Fruit fly (Drosophila melanogaster) whole organism, prepupa: Measurements from ENCODE around the gene Rab11.

Experiments
- Blimp-1 ChIP-seq: fragments of 200-800 bp; sonication (Bioruptor generic); optimal IDR thresholded peaks from 3 replicates; lab custom pipeline; 2017; ENCODE audit warnings: missing biosample characterization, missing genetic modification characterization, mild to moderate bottlenecking, moderate library complexity, missing genetic modification reagents
- CG10631 ChIP-seq: fragments of 200-800 bp; sonication (Bioruptor generic); optimal IDR thresholded peaks from 2 replicates; lab custom pipeline; 2016; ENCODE audit warnings: missing biosample characterization, missing genetic modification characterization
- CG10669 ChIP-seq: fragments of 200-800 bp; sonication (Bioruptor generic); optimal IDR thresholded peaks from 3 replicates; lab custom pipeline; 2018; ENCODE audit warnings: missing biosample characterization, mild to moderate bottlenecking, missing genetic modification characterization, moderate library complexity
- CG11294 ChIP-seq: fragments of 200-800 bp; sonication (Bioruptor generic); IDR thresholded peaks from 2 replicates; pipeline ENCODE4 v1.3.6; 2022; ENCODE audit warnings: missing biosample characterization, missing genetic modification characterization
- CG11902 ChIP-seq: fragments of 200-800 bp; sonication (Bioruptor generic); optimal IDR thresholded peaks from 3 replicates; lab custom pipeline; 2016; ENCODE audit warnings: missing biosample characterization, missing genetic modification characterization
- CG15336 ChIP-seq: fragments of 200-800 bp; sonication (Bioruptor generic); IDR thresholded peaks from 2 replicates; pipeline ENCODE4 v1.3.6; 2022; ENCODE audit warnings: missing biosample characterization, missing genetic modification characterization
- CG1621 ChIP-seq: fragments of 200-800 bp; sonication (Bioruptor generic); optimal IDR thresholded peaks from 3 replicates; lab custom pipeline; 2018; ENCODE audit warnings: missing biosample characterization, mild to moderate bottlenecking, missing genetic modification characterization
- CG31627 ChIP-seq: fragments of 200-800 bp; sonication (Bioruptor generic); optimal IDR thresholded peaks from 3 replicates; lab custom pipeline; 2016; ENCODE audit warnings: missing biosample characterization, missing genetic modification characterization
- CG32006 ChIP-seq: fragments of 200-800 bp; sonication (Bioruptor generic); optimal IDR thresholded peaks from 3 replicates; lab custom pipeline; 2017; ENCODE audit warnings: missing biosample characterization, mild to moderate bottlenecking, missing genetic modification characterization
- CG34406 ChIP-seq: fragments of 200-800 bp; sonication (Bioruptor generic); optimal IDR thresholded peaks from 3 replicates; lab custom pipeline; 2016; ENCODE audit warnings: missing biosample characterization, missing genetic modification characterization
- CG3919 ChIP-seq: fragments of 200-800 bp; sonication (Bioruptor generic); optimal IDR thresholded peaks from 3 replicates; lab custom pipeline; 2016; ENCODE audit warnings: missing biosample characterization, missing genetic modification characterization
- CG4318 ChIP-seq: fragments of 200-800 bp; sonication (Bioruptor generic); optimal IDR thresholded peaks from 3 replicates; lab custom pipeline; 2017; ENCODE audit warnings: missing biosample characterization, mild to moderate bottlenecking, missing genetic modification characterization
- CG6163 ChIP-seq: fragments of 200-800 bp; sonication (Bioruptor generic); IDR thresholded peaks from 3 replicates; pipeline ENCODE4 v1.3.6; 2022; ENCODE audit warnings: missing biosample characterization, missing genetic modification characterization
- CG6276 ChIP-seq: fragments of 200-800 bp; sonication (Bioruptor generic); optimal IDR thresholded peaks from 2 replicates; lab custom pipeline; 2017; ENCODE audit warnings: missing biosample characterization, mild to moderate bottlenecking, missing genetic modification characterization
- CG6792 ChIP-seq: fragments of 200-800 bp; sonication (Bioruptor generic); optimal IDR thresholded peaks from 3 replicates; lab custom pipeline; 2016; ENCODE audit warnings: missing biosample characterization, missing genetic modification characterization
- CG6854 ChIP-seq: fragments of 200-800 bp; sonication (Bioruptor generic); optimal IDR thresholded peaks from 2 replicates; lab custom pipeline; 2017; ENCODE audit warnings: missing biosample characterization, mild to moderate bottlenecking, missing genetic modification characterization
- CG8119 ChIP-seq: fragments of 200-800 bp; sonication (Bioruptor generic); IDR thresholded peaks from 3 replicates; pipeline ENCODE4 v1.3.6; 2022; ENCODE audit warnings: missing biosample characterization, missing genetic modification characterization
- CG8319 ChIP-seq: fragments of 200-800 bp; sonication (Bioruptor generic); optimal IDR thresholded peaks from 3 replicates; lab custom pipeline; 2016; ENCODE audit warnings: missing biosample characterization, missing genetic modification characterization
- CG8632 ChIP-seq: fragments of 200-800 bp; sonication (Bioruptor generic); optimal IDR thresholded peaks from 3 replicates; lab custom pipeline; 2016; ENCODE audit warnings: missing biosample characterization, missing genetic modification characterization
- CG9139 ChIP-seq: fragments of 200-800 bp; sonication (Bioruptor generic); optimal IDR thresholded peaks from 3 replicates; lab custom pipeline; 2017; ENCODE audit warnings: missing biosample characterization, mild to moderate bottlenecking, missing genetic modification characterization
- Eip75B ChIP-seq: fragments of 200-800 bp; sonication (Bioruptor generic); optimal IDR thresholded peaks from 3 replicates; lab custom pipeline; 2016; ENCODE audit warnings: missing biosample characterization, missing genetic modification characterization
- Eip78C ChIP-seq: fragments of 200-800 bp; sonication (Bioruptor generic); peaks from one replicate; lab custom pipeline; 2016; ENCODE audit warnings: missing biosample characterization, missing genetic modification characterization
- Eip93F ChIP-seq: fragments of 200-800 bp; sonication (Bioruptor generic); optimal IDR thresholded peaks from 2 replicates; lab custom pipeline; 2016; ENCODE audit warnings: missing biosample characterization, mild to moderate bottlenecking, missing genetic modification characterization
- Ets21C ChIP-seq: fragments of 200-800 bp; sonication (Bioruptor generic); optimal IDR thresholded peaks from 3 replicates; lab custom pipeline; 2016; ENCODE audit warnings: missing biosample characterization, missing genetic modification characterization
- Ets96B ChIP-seq: fragments of 200-800 bp; optimal IDR thresholded peaks from 2 replicates; lab custom pipeline; 2019; ENCODE audit warnings: missing biosample characterization, mild to moderate bottlenecking, missing genetic modification characterization, moderate library complexity
- Hr38 ChIP-seq: sonication (Bioruptor generic); optimal IDR thresholded peaks from 2 replicates; lab custom pipeline; 2016; ENCODE audit warnings: missing biosample characterization, missing genetic modification characterization
- Hr39 ChIP-seq: fragments of 200-800 bp; sonication (Bioruptor generic); optimal IDR thresholded peaks from 2 replicates; lab custom pipeline; 2016; ENCODE audit warnings: missing biosample characterization, missing genetic modification characterization
- Lpt ChIP-seq: fragments of 200-800 bp; sonication (Bioruptor generic); optimal IDR thresholded peaks from 3 replicates; lab custom pipeline; 2016; ENCODE audit warnings: missing biosample characterization, missing genetic modification characterization
- OdsH ChIP-seq: fragments of 200-800 bp; sonication (Bioruptor generic); optimal IDR thresholded peaks from 3 replicates; lab custom pipeline; 2016; ENCODE audit warnings: missing biosample characterization, missing genetic modification characterization
- Smox ChIP-seq: fragments of 200-800 bp; sonication (Bioruptor generic); optimal IDR thresholded peaks from 3 replicates; lab custom pipeline; 2016; ENCODE audit warnings: missing biosample characterization, missing genetic modification characterization
- Sox102F ChIP-seq: fragments of 200-800 bp; sonication (Bioruptor generic); optimal IDR thresholded peaks from 2 replicates; lab custom pipeline; 2016; ENCODE audit warnings: missing biosample characterization, mild to moderate bottlenecking, missing genetic modification characterization
- Sox14 ChIP-seq: fragments of 200-800 bp; sonication (Bioruptor generic); optimal IDR thresholded peaks from 3 replicates; lab custom pipeline; 2016; ENCODE audit warnings: missing biosample characterization, missing genetic modification characterization
- Sox15 ChIP-seq: fragments of 200-800 bp; sonication (Bioruptor generic); optimal IDR thresholded peaks from 3 replicates; lab custom pipeline; 2016; ENCODE audit warnings: missing biosample characterization, missing genetic modification characterization
- acj6 ChIP-seq: fragments of 200-800 bp; sonication (Bioruptor generic); optimal IDR thresholded peaks from 3 replicates; lab custom pipeline; 2016; ENCODE audit warnings: missing biosample characterization, missing genetic modification characterization
- cyc ChIP-seq: fragments of 200-800 bp; sonication (Bioruptor generic); optimal IDR thresholded peaks from 3 replicates; lab custom pipeline; 2016; ENCODE audit warnings: missing biosample characterization, missing genetic modification characterization
- eg ChIP-seq: fragments of 200-800 bp; sonication (Bioruptor generic); IDR thresholded peaks from 3 replicates; pipeline ENCODE4 v1.3.6; 2022; ENCODE audit warnings: missing biosample characterization, missing genetic modification characterization
- esn ChIP-seq: fragments of 200-800 bp; sonication (Bioruptor generic); optimal IDR thresholded peaks from 2 replicates; lab custom pipeline; 2016; ENCODE audit warnings: missing biosample characterization, mild to moderate bottlenecking, missing genetic modification characterization, moderate library complexity
- fd59A ChIP-seq: fragments of 200-800 bp; sonication (Bioruptor generic); optimal IDR thresholded peaks from 2 replicates; lab custom pipeline; 2017; ENCODE audit warnings: missing biosample characterization, mild to moderate bottlenecking, missing genetic modification characterization, missing genetic modification reagents
- fd85E ChIP-seq: fragments of 200-800 bp; sonication (Bioruptor generic); optimal IDR thresholded peaks from 3 replicates; lab custom pipeline; 2016; ENCODE audit warnings: missing biosample characterization, missing genetic modification characterization
- fkh ChIP-seq: fragments of 200-800 bp; sonication (Bioruptor generic); optimal IDR thresholded peaks from 3 replicates; lab custom pipeline; 2017; ENCODE audit warnings: missing biosample characterization, mild to moderate bottlenecking, missing genetic modification characterization, moderate library complexity
- pdm3 ChIP-seq: fragments of 200-800 bp; sonication (Bioruptor generic); optimal IDR thresholded peaks from 3 replicates; lab custom pipeline; 2016; ENCODE audit warnings: missing biosample characterization, missing genetic modification characterization
- salr ChIP-seq, 2 experiments: fragments of 200-800 bp; sonication (Bioruptor generic); optimal IDR thresholded peaks; 3 replicates each; lab custom pipeline; 2016 to 2018; ENCODE audit warnings: missing biosample characterization in 2 of 2, missing genetic modification characterization in 2 of 2, mild to moderate bottlenecking in 1 of 2
- spab ChIP-seq: fragments of 200-800 bp; sonication (Bioruptor generic); optimal IDR thresholded peaks from 2 replicates; lab custom pipeline; 2017; ENCODE audit warnings: missing biosample characterization, mild to moderate bottlenecking, missing genetic modification characterization, missing genetic modification reagents
- ss ChIP-seq, 2 experiments: fragments of 200-800 bp; sonication (Bioruptor generic); optimal IDR thresholded peaks; 2 replicates in 1 of 2; 3 replicates in 1 of 2; lab custom pipeline; 2017 to 2018; ENCODE audit warnings: mild to moderate bottlenecking in 2 of 2, missing biosample characterization in 2 of 2, missing genetic modification characterization in 2 of 2, moderate library complexity in 1 of 2
- svp ChIP-seq: fragments of 200-800 bp; sonication (Bioruptor generic); peaks from one replicate; lab custom pipeline; 2016; ENCODE audit warnings: missing biosample characterization, missing genetic modification characterization
- topi ChIP-seq: fragments of 200-800 bp; sonication (Bioruptor generic); optimal IDR thresholded peaks from 3 replicates; lab custom pipeline; 2016; ENCODE audit warnings: missing biosample characterization, missing genetic modification characterization
- vri ChIP-seq: fragments of 200-800 bp; sonication (Bioruptor generic); optimal IDR thresholded peaks from 3 replicates; lab custom pipeline; 2016; ENCODE audit warnings: missing biosample characterization, mild to moderate bottlenecking, missing genetic modification characterization

The Rab11 gene

dm6 chr3R:21151090-21151870 is 40.1 kb downstream of the Rab11 start (continued):
- TF ChIP-seq CG11294 (GFP tag; lab: Robert Waterston, UW) (peak; percentile 44; the same call in 1 of the 2 replicates), Hr38 (no peak), Smox (GFP tag; lab: Kevin White, UChicago) (peak; percentile 41), Eip93F (no peak), CG15336 (GFP tag; lab: Robert Waterston, UW) (peak; percentile 73), CG34406 (GFP tag; lab: Kevin White, UChicago) (peak; percentile 9)

dm6 chr3R:21152856-21153278 is 41.7 kb downstream of the Rab11 start:
- TF ChIP-seq CG15336 (GFP tag; lab: Robert Waterston, UW) (peak; percentile 95), Eip78C (GFP tag; lab: Kevin White, UChicago) (peak; percentile 91), Lpt (GFP tag; lab: Kevin White, UChicago) (peak; percentile 87), CG8319 (peak; percentile 40), Hr39 (GFP tag; lab: Kevin White, UChicago) (no peak), CG11294 (GFP tag; lab: Robert Waterston, UW) (peak; percentile 56; the same call in 1 of the 2 replicates), CG9139 (GFP tag; lab: Kevin White, UChicago) (peak; percentile 91), pdm3 (peak; percentile 39), fd59A (peak; percentile 17), Sox14 (GFP tag; lab: Kevin White, UChicago) (peak; percentile 47), Ets21C (GFP tag; lab: Kevin White, UChicago) (no peak), CG6792 (GFP tag; lab: Kevin White, UChicago) (peak; percentile 51), cyc (GFP tag; lab: Kevin White, UChicago) (no peak), Eip75B (GFP tag; lab: Kevin White, UChicago) (peak; percentile 40), OdsH (GFP tag; lab: Kevin White, UChicago) (peak; percentile 39), Blimp-1 (GFP tag; lab: Kevin White, UChicago) (peak; percentile 76), fd85E (GFP tag; lab: Kevin White, UChicago) (peak; percentile 79), eg (GFP tag; lab: Robert Waterston, UW) (peak; percentile 95), CG34406 (GFP tag; lab: Kevin White, UChicago) (peak; percentile 84), CG10631 (no peak), CG8632 (GFP tag; lab: Kevin White, UChicago) (peak; percentile 75), CG6276 (GFP tag; lab: Kevin White, UChicago) (peak; percentile 98), vri (GFP tag; lab: Kevin White, UChicago) (peak; percentile 92), CG10669 (peak; percentile 76), ss (GFP tag; optimal IDR thresholded peaks at IDR 0.05; lab: Kevin White, UChicago) (peak; percentile 84 to 96), CG6163 (GFP tag; lab: Robert Waterston, UW) (peak; percentile 97), acj6 (peak; percentile 35), CG8119 (GFP tag; lab: Robert Waterston, UW) (peak; percentile 94), CG6854 (GFP tag; lab: Kevin White, UChicago) (peak; percentile 97), CG32006 (GFP tag; lab: Kevin White, UChicago) (peak; percentile 62), spab (peak; percentile 56), fkh (no peak), svp (peak; percentile 37), CG11902 (GFP tag; lab: Kevin White, UChicago) (no peak), Ets96B (tag; lab: Kevin White, UChicago) (peak; percentile 76), CG4318 (GFP tag; lab: Kevin White, UChicago) (no peak), esn (GFP tag; lab: Kevin White, UChicago) (peak; percentile 59), salr (GFP tag; optimal IDR thresholded peaks at IDR 0.05; lab: Kevin White, UChicago) (peak; percentile 47 to 75), Hr38 (no peak), Sox102F (GFP tag; lab: Kevin White, UChicago) (peak; percentile 87), CG1621 (tag; lab: Kevin White, UChicago) (peak; percentile 79), CG3919 (GFP tag; lab: Kevin White, UChicago) (peak; percentile 77), topi (GFP tag; lab: Kevin White, UChicago) (peak; percentile 67), Eip93F (peak; percentile 91), CG31627 (GFP tag; lab: Kevin White, UChicago) (no peak), Sox15 (no peak), Smox (GFP tag; lab: Kevin White, UChicago) (peak; percentile 45)
